Fruit fly (Drosophila melanogaster) whole organism, embryonic: ENCODE data around the gene CG6067.

Experiments
- Abd-B ChIP-seq: fragments of 200-800 bp; sonication (Bioruptor generic); optimal IDR thresholded peaks from 2 replicates; lab custom pipeline; 2018; ENCODE audit warnings: missing biosample characterization, mild to moderate bottlenecking, missing genetic modification characterization, moderate library complexity
- Atf6 ChIP-seq: fragments of 200-800 bp; sonication (Bioruptor generic); IDR thresholded peaks from 2 replicates; pipeline ENCODE4 v1.3.6; 2022; ENCODE audit warnings: missing biosample characterization, missing genetic modification characterization
- Bgb ChIP-seq: fragments of 200-800 bp; sonication (Bioruptor generic); IDR thresholded peaks from 2 replicates; pipeline ENCODE4 v1.3.6; 2022; ENCODE audit warnings: missing biosample characterization, missing genetic modification characterization; ENCODE audit not compliant: partially characterized antibody
- Bteb2 ChIP-seq: fragments of 200-800 bp; sonication (Bioruptor generic); optimal IDR thresholded peaks from 2 replicates; lab custom pipeline; 2016; ENCODE audit warnings: missing biosample characterization, missing genetic modification characterization
- CG10654 ChIP-seq: fragments of 200-800 bp; sonication (Bioruptor generic); optimal IDR thresholded peaks from 2 replicates; lab custom pipeline; 2016; ENCODE audit warnings: missing biosample characterization, missing genetic modification characterization
- CG12769 ChIP-seq: fragments of 200-800 bp; sonication (Bioruptor generic); optimal IDR thresholded peaks from 2 replicates; lab custom pipeline; 2019; ENCODE audit warnings: missing biosample characterization, mild to moderate bottlenecking, missing genetic modification characterization, moderate library complexity
- CG12942 ChIP-seq: fragments of 200-800 bp; sonication (Bioruptor generic); optimal IDR thresholded peaks from 3 replicates; lab custom pipeline; 2016; ENCODE audit warnings: missing biosample characterization, missing genetic modification characterization
- CG14860 ChIP-seq: fragments of 200-800 bp; sonication (Bioruptor generic); IDR thresholded peaks from 3 replicates; pipeline ENCODE4 v1.3.6; 2022; ENCODE audit warnings: missing biosample characterization, missing genetic modification characterization; ENCODE audit not compliant: partially characterized antibody
- CG14965 ChIP-seq: fragments of 200-800 bp; sonication (Bioruptor generic); optimal IDR thresholded peaks from 2 replicates; lab custom pipeline; 2016; ENCODE audit warnings: missing biosample characterization, missing genetic modification characterization, borderline replicate concordance
- CG1792 ChIP-seq: fragments of 200-800 bp; sonication (Bioruptor generic); optimal IDR thresholded peaks from 2 replicates; lab custom pipeline; 2016; ENCODE audit warnings: missing biosample characterization, missing genetic modification characterization
- CG2199 ChIP-seq: fragments of 200-800 bp; sonication (Bioruptor generic); IDR thresholded peaks from 3 replicates; pipeline ENCODE4 v1.3.6; 2022; ENCODE audit warnings: missing biosample characterization, missing genetic modification characterization
- CG31224 ChIP-seq: fragments of 200-800 bp; sonication (Bioruptor generic); IDR thresholded peaks from 2 replicates; pipeline ENCODE4 v1.3.6; 2022; ENCODE audit warnings: missing biosample characterization, missing genetic modification characterization
- CG34376 ChIP-seq: fragments of 200-800 bp; sonication (Bioruptor generic); optimal IDR thresholded peaks from 2 replicates; lab custom pipeline; 2018; ENCODE audit warnings: missing biosample characterization, mild to moderate bottlenecking, missing genetic modification characterization
- CG4282 ChIP-seq: fragments of 200-800 bp; sonication (Bioruptor generic); optimal IDR thresholded peaks from 2 replicates; lab custom pipeline; 2016; ENCODE audit warnings: missing biosample characterization, missing genetic modification characterization
- CG4360 ChIP-seq: fragments of 200-800 bp; sonication (Bioruptor generic); IDR thresholded peaks from 2 replicates; pipeline ENCODE4 v1.3.6; 2022; ENCODE audit warnings: missing biosample characterization, missing genetic modification characterization
- CG7839 ChIP-seq: fragments of 200-800 bp; sonication (Bioruptor generic); optimal IDR thresholded peaks from 3 replicates; lab custom pipeline; 2018; ENCODE audit warnings: missing biosample characterization, mild to moderate bottlenecking, missing genetic modification characterization, moderate library complexity
- CG8281 ChIP-seq: fragments of 200-800 bp; sonication (Bioruptor generic); optimal IDR thresholded peaks from 2 replicates; lab custom pipeline; 2018; ENCODE audit warnings: missing biosample characterization, mild to moderate bottlenecking, missing genetic modification characterization, moderate library complexity
- CG8359 ChIP-seq: fragments of 200-800 bp; sonication (Bioruptor generic); optimal IDR thresholded peaks from 2 replicates; lab custom pipeline; 2017; ENCODE audit warnings: missing biosample characterization, mild to moderate bottlenecking, missing genetic modification characterization, borderline replicate concordance
- CG8388 ChIP-seq: fragments of 200-800 bp; sonication (Bioruptor generic); optimal IDR thresholded peaks from 2 replicates; lab custom pipeline; 2019; ENCODE audit warnings: missing biosample characterization, mild to moderate bottlenecking, missing genetic modification characterization, moderate library complexity
- D19B ChIP-seq: fragments of 200-800 bp; sonication (Bioruptor generic); optimal IDR thresholded peaks from 2 replicates; lab custom pipeline; 2017; ENCODE audit warnings: missing biosample characterization, mild to moderate bottlenecking, missing genetic modification characterization
- Dll ChIP-seq: fragments of 200-800 bp; sonication (Bioruptor generic); IDR thresholded peaks from 4 replicates; pipeline ENCODE4 v1.3.6; 2022; ENCODE audit warnings: missing biosample characterization, missing genetic modification characterization; ENCODE audit not compliant: partially characterized antibody
- Ets65A ChIP-seq: fragments of 200-800 bp; sonication (Bioruptor generic); peaks from one replicate; lab custom pipeline; 2016; ENCODE audit warnings: missing biosample characterization, missing genetic modification characterization
- H15 ChIP-seq: fragments of 200-800 bp; sonication (Bioruptor generic); IDR thresholded peaks from 3 replicates; pipeline ENCODE4 v1.3.6; 2022; ENCODE audit warnings: missing biosample characterization, missing genetic modification characterization
- H2.0 ChIP-seq: fragments of 200-800 bp; sonication (Bioruptor generic); IDR thresholded peaks from 2 replicates; pipeline ENCODE4 v1.3.6; 2022; ENCODE audit warnings: missing biosample characterization, missing genetic modification characterization
- Myb ChIP-seq: fragments of 200-800 bp; sonication (Bioruptor generic); optimal IDR thresholded peaks from 2 replicates; lab custom pipeline; 2016; ENCODE audit warnings: missing biosample characterization, missing genetic modification characterization
- Nf-YC ChIP-seq: fragments of 200-800 bp; optimal IDR thresholded peaks from 3 replicates; lab custom pipeline; 2019; ENCODE audit warnings: missing biosample characterization, mild to moderate bottlenecking, missing genetic modification characterization, moderate library complexity
- Oaz ChIP-seq: fragments of 200-800 bp; sonication (Bioruptor generic); IDR thresholded peaks from 2 replicates; pipeline ENCODE4 v1.3.6; 2022; ENCODE audit warnings: missing biosample characterization, missing genetic modification characterization
- Ptx1 ChIP-seq: fragments of 200-800 bp; sonication (Bioruptor generic); IDR thresholded peaks from 2 replicates; pipeline ENCODE4 v1.3.6; 2022; ENCODE audit warnings: missing biosample characterization, missing genetic modification characterization
- Sin3A ChIP-seq: fragments of >200 bp; optimal IDR thresholded peaks from 2 replicates; lab custom pipeline; 2018
- Ssrp ChIP-seq: fragments of 200-800 bp; sonication (Bioruptor generic); optimal IDR thresholded peaks from 2 replicates; lab custom pipeline; 2018; ENCODE audit warnings: missing biosample characterization, mild to moderate bottlenecking, missing genetic modification characterization, moderate library complexity
- az2 ChIP-seq: fragments of 200-800 bp; sonication (Bioruptor generic); optimal IDR thresholded peaks from 3 replicates; lab custom pipeline; 2016; ENCODE audit warnings: missing biosample characterization, missing genetic modification characterization
- chif ChIP-seq, 2 experiments: fragments of 200-800 bp; sonication (Bioruptor generic); optimal IDR thresholded peaks; 3 replicates each; lab custom pipeline; 2016; ENCODE audit warnings: missing biosample characterization in 2 of 2, missing genetic modification characterization in 2 of 2
- corto ChIP-seq: fragments of 200-800 bp; sonication (Bioruptor generic); optimal IDR thresholded peaks from 2 replicates; lab custom pipeline; 2016; ENCODE audit warnings: missing biosample characterization, mild to moderate bottlenecking, missing genetic modification characterization, moderate library complexity
- ftz-f1 ChIP-seq: fragments of 200-800 bp; sonication (Bioruptor generic); optimal IDR thresholded peaks from 2 replicates; lab custom pipeline; 2016; ENCODE audit warnings: missing biosample characterization, missing genetic modification characterization
- gfzf ChIP-seq: fragments of 200-800 bp; sonication (Bioruptor generic); optimal IDR thresholded peaks from 2 replicates; lab custom pipeline; 2016; ENCODE audit warnings: missing biosample characterization, mild to moderate bottlenecking, missing genetic modification characterization, moderate library complexity
- gro ChIP-seq: fragments of 200-800 bp; sonication (Bioruptor generic); optimal IDR thresholded peaks from 2 replicates; lab custom pipeline; 2016; ENCODE audit warnings: missing biosample characterization, missing genetic modification characterization
- hb ChIP-seq: fragments of 200-800 bp; sonication (Bioruptor generic); IDR thresholded peaks from 3 replicates; pipeline ENCODE4 v1.3.6; 2022; ENCODE audit warnings: missing biosample characterization, missing genetic modification characterization; ENCODE audit not compliant: partially characterized antibody
- lola ChIP-seq, 3 experiments: fragments of >200 bp in 2 of 3; fragments of 200-800 bp in 1 of 3; sonication (Bioruptor generic) in 1 of 3; optimal IDR thresholded peaks; 2 replicates each; lab custom pipeline; 2017 to 2019; ENCODE audit warnings: missing biosample characterization in 3 of 3, missing genetic modification characterization in 3 of 3, mild to moderate bottlenecking in 1 of 3, moderate library complexity in 1 of 3
- lov ChIP-seq, 2 experiments: fragments of 200-800 bp in 1 of 2; fragments of >200 bp in 1 of 2; sonication (Bioruptor generic) in 1 of 2; IDR thresholded peaks in 1 of 2; optimal IDR thresholded peaks in 1 of 2; 2 replicates in 1 of 2; 3 replicates in 1 of 2; pipeline versions ENCODE4 v1.3.6 to Lab custom; 2017 to 2022; ENCODE audit warnings: missing biosample characterization in 1 of 2, missing genetic modification characterization in 1 of 2
- maf-S ChIP-seq: fragments of 200-800 bp; sonication (Bioruptor generic); optimal IDR thresholded peaks from 2 replicates; lab custom pipeline; 2016; ENCODE audit warnings: missing biosample characterization, missing genetic modification characterization
- mld ChIP-seq: fragments of 200-800 bp; sonication (Bioruptor generic); IDR thresholded peaks from 3 replicates; pipeline ENCODE4 v1.3.6; 2022; ENCODE audit warnings: missing biosample characterization, missing genetic modification characterization; ENCODE audit not compliant: partially characterized antibody
- prd ChIP-seq, 3 experiments: fragments of >200 bp in 2 of 3; fragments of 200-800 bp in 1 of 3; sonication (Bioruptor generic) in 1 of 3; optimal IDR thresholded peaks in 2 of 3; IDR thresholded peaks in 1 of 3; 2 replicates in 2 of 3; 3 replicates in 1 of 3; pipeline versions ENCODE4 v1.3.6 to Lab custom; 2017 to 2022; ENCODE audit warnings: missing biosample characterization in 1 of 3, missing genetic modification characterization in 1 of 3
- run ChIP-seq: fragments of 200-800 bp; sonication (Bioruptor generic); optimal IDR thresholded peaks from 3 replicates; lab custom pipeline; 2018; ENCODE audit warnings: missing biosample characterization, mild to moderate bottlenecking, missing genetic modification characterization
- sc ChIP-seq, 3 experiments: fragments of >200 bp in 2 of 3; fragments of 200-800 bp in 1 of 3; sonication (Bioruptor generic) in 1 of 3; optimal IDR thresholded peaks; 2 replicates in 2 of 3; 3 replicates in 1 of 3; lab custom pipeline; 2017; ENCODE audit warnings: mild to moderate bottlenecking in 1 of 3, missing biosample characterization in 1 of 3, missing genetic modification characterization in 1 of 3, missing genetic modification reagents in 1 of 3
- sens ChIP-seq: fragments of 200-800 bp; sonication (Bioruptor generic); peaks from one replicate; lab custom pipeline; 2016; ENCODE audit warnings: missing biosample characterization, missing genetic modification characterization
- sim ChIP-seq: fragments of 200-800 bp; sonication (Bioruptor generic); IDR thresholded peaks from 2 replicates; pipeline ENCODE4 v1.3.6; 2022; ENCODE audit warnings: missing biosample characterization, missing genetic modification characterization
- sob ChIP-seq: fragments of 200-800 bp; sonication (Bioruptor generic); IDR thresholded peaks from 2 replicates; pipeline ENCODE4 v1.3.6; 2022; ENCODE audit warnings: missing biosample characterization, missing genetic modification characterization
- tup ChIP-seq: fragments of 200-800 bp; sonication (Bioruptor generic); optimal IDR thresholded peaks from 2 replicates; lab custom pipeline; 2016; ENCODE audit warnings: missing biosample characterization, mild to moderate bottlenecking, missing genetic modification characterization, moderate library complexity

CG6067 gene

dm6 chrX:6000747-6001426, 45.5 kb downstream of the CG6067 start, which contains the start of gene CG4766 (continued):
- TF ChIP-seq Abd-B (GFP tag; lab: Kevin White, UChicago), result peak; percentile 59
- TF ChIP-seq CG4282 (GFP tag; lab: Kevin White, UChicago), result peak; percentile 48
- TF ChIP-seq lov (optimal IDR thresholded peaks at IDR 0.05; lab: Kevin White, UChicago), result no peak
- TF ChIP-seq lov (GFP tag; IDR thresholded peaks at IDR 0.05; lab: Robert Waterston, UW), result 0 out of 3 replicates have a peak, but pooled peaks have one; percentile 33
- TF ChIP-seq tup (GFP tag; lab: Kevin White, UChicago), result peak; percentile 30
- TF ChIP-seq CG8359, result peak; percentile 82
- peak; percentile 66 for TF ChIP-seq Myb
- no peak for TF ChIP-seq gfzf (GFP tag; lab: Kevin White, UChicago)
- TF ChIP-seq Ptx1, result peak; percentile 84
- TF ChIP-seq CG14965 (GFP tag; lab: Kevin White, UChicago), result no peak
- TF ChIP-seq CG12769 (tag; lab: Kevin White, UChicago), result peak; percentile 64
- TF ChIP-seq Dll (GFP tag; lab: Robert Waterston, UW), result no peak
- TF ChIP-seq H2.0 (GFP tag; lab: Robert Waterston, UW), result peak; percentile 74
- TF ChIP-seq Bgb (GFP tag; lab: Robert Waterston, UW), result no peak
- peak; percentile 97 for TF ChIP-seq Nf-YC (tag; lab: Kevin White, UChicago)
- peak; percentile 69; the same call in 1 of the 2 replicates for TF ChIP-seq Atf6 (GFP tag; lab: Robert Waterston, UW)
- peak; percentile 66 for TF ChIP-seq Bteb2
- TF ChIP-seq CG8281 (tag; lab: Kevin White, UChicago), result peak; percentile 68
- TF ChIP-seq Oaz (GFP tag; lab: Robert Waterston, UW), result peak; percentile 43; the same call in 1 of the 2 replicates
- peak; percentile 62 for TF ChIP-seq sob (GFP tag; lab: Robert Waterston, UW)
- no peak for TF ChIP-seq sc (optimal IDR thresholded peaks at IDR 0.05; lab: Kevin White, UChicago)
- TF ChIP-seq sc (GFP tag; optimal IDR thresholded peaks at IDR 0.05; lab: Kevin White, UChicago), result peak; percentile 72
- TF ChIP-seq maf-S (GFP tag; lab: Kevin White, UChicago), result peak; percentile 61
- peak; percentile 87 for TF ChIP-seq az2 (GFP tag; lab: Kevin White, UChicago)
- peak; percentile 60 for TF ChIP-seq corto
- no peak for TF ChIP-seq mld
- TF ChIP-seq CG34376 (GFP tag; lab: Kevin White, UChicago), result peak; percentile 52

- TF ChIP-seq prd (optimal IDR thresholded peaks at IDR 0.05; lab: Kevin White, UChicago) (no peak), prd (GFP tag; IDR thresholded peaks at IDR 0.05; lab: Robert Waterston, UW) (no peak), chif (GFP tag; optimal IDR thresholded peaks at IDR 0.05; lab: Kevin White, UChicago) (no peak), H15 (GFP tag; lab: Robert Waterston, UW) (no peak), CG12942 (GFP tag; lab: Kevin White, UChicago) (no peak), Sin3A (no peak), Ets65A (GFP tag; lab: Kevin White, UChicago) (no peak), CG1792 (GFP tag; lab: Kevin White, UChicago) (no peak), ftz-f1 (GFP tag; lab: Kevin White, UChicago) (no peak), lola (GFP tag; optimal IDR thresholded peaks at IDR 0.05; lab: Kevin White, UChicago) (peak in 1 of 3 experiments; percentile 24), CG14860 (GFP tag; lab: Robert Waterston, UW) (no peak), CG2199 (GFP tag; lab: Robert Waterston, UW) (no peak), Ssrp (tag; lab: Kevin White, UChicago) (no peak), CG8359 (no peak), CG10654 (no peak), sim (GFP tag; lab: Robert Waterston, UW) (no peak), sens (GFP tag; lab: Kevin White, UChicago) (peak; percentile 38), CG7839 (tag; lab: Kevin White, UChicago) (peak; percentile 16), gro (no peak), hb (no peak), D19B (GFP tag; lab: Kevin White, UChicago) (no peak), CG4360 (no peak), CG31224 (no peak), run (tag; lab: Kevin White, UChicago) (no peak), CG8388 (no peak)
These were observed 48.4 kb downstream of the CG6067 start for dm6 chrX:6003830-6004229.
